Fruit fly (Drosophila melanogaster): ENCODE data around the gene CG34454.

DNA sequence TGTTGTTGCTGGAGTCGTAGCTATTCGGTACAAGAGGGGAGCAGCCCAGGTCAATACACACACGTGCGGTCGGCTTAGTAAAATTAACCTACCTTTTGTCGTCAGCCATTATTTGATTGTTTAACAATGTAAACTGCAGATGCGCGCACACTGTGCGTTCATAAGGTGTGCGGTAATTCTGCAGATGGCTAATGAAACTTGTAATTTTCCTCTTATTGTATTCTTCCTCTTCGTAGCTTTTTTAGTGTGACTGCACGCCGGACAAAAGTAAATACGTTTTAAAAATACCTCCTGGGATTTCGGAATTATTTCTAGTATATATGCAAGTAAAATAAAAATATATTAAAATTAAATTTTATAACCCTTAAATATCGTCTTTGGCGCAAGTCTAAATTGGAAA is 20.9 kb downstream of the CG34454 start, which contains the start of gene Prp4k:
- no peak for TF ChIP-seq CG8478 (optimal IDR thresholded peaks at IDR 0.05)
- no peak for TF ChIP-seq CTCF (optimal IDR thresholded peaks at IDR 0.05)
